Worm (Caenorhabditis elegans): ENCODE data around the gene ssq-4.

ce11 chrIV:5055964-5056588 lies 39.8 kb downstream of the ssq-4 start, which contains the start of gene msp-55:
- TF ChIP-seq nhr-80 (tag; optimal IDR thresholded peaks at IDR 0.05): no peak
- no peak for TF ChIP-seq attf-3 (GFP tag; conservative IDR thresholded peaks at IDR 0.05)
- TF ChIP-seq athp-1 (tag; optimal IDR thresholded peaks at IDR 0.05): no peak
- TF ChIP-seq dox-1 (GFP tag; IDR thresholded peaks at IDR 0.05): no peak
- no peak for TF ChIP-seq zim-3 (tag; optimal IDR thresholded peaks at IDR 0.05)
- no peak for TF ChIP-seq nhr-120 (GFP tag; IDR thresholded peaks at IDR 0.05)

Measured in whole organism, young adult.